Worm (Caenorhabditis elegans) whole organism, L2 larva: ENCODE data around the gene C28C12.12.

Experiments used
- R02D3.7 ChIP-seq: fragments of 150-350 bp; optimal IDR thresholded peaks from 2 replicates; lab custom pipeline; 2014; ENCODE audit warnings: missing biosample characterization, missing genetic modification characterization
- Y55F3AM.14 ChIP-seq: fragments of 200-800 bp; sonication (Bioruptor generic); optimal IDR thresholded peaks from 2 replicates; lab custom pipeline; 2018; ENCODE audit warnings: mild to moderate bottlenecking, missing genetic modification characterization, missing compliant biosample characterization
- ZK546.5 ChIP-seq: sonication (generic microtip); optimal IDR thresholded peaks from 2 replicates; lab custom pipeline; 2017; ENCODE audit warnings: missing biosample characterization, missing genetic modification characterization
- aly-2 ChIP-seq: fragments of 150-350 bp; optimal IDR thresholded peaks from 2 replicates; lab custom pipeline; 2014; ENCODE audit warnings: missing biosample characterization, missing genetic modification characterization
- blmp-1 ChIP-seq: sonication (generic microtip); optimal IDR thresholded peaks from 2 replicates; lab custom pipeline; 2017; ENCODE audit warnings: missing genetic modification characterization, mild to moderate bottlenecking, missing compliant biosample characterization, antibody characterized with exemption, moderate library complexity; ENCODE audit not compliant: insufficient read depth
- ceh-16 ChIP-seq: fragments of 150-350 bp; optimal IDR thresholded peaks from 2 replicates; lab custom pipeline; 2014; ENCODE audit warnings: missing biosample characterization, missing genetic modification characterization
- ceh-82 ChIP-seq: fragments of 150-350 bp; optimal IDR thresholded peaks from 2 replicates; lab custom pipeline; 2014; ENCODE audit warnings: missing biosample characterization, missing genetic modification characterization
- crh-2 ChIP-seq: sonication (generic microtip); optimal IDR thresholded peaks from 2 replicates; lab custom pipeline; 2017; ENCODE audit warnings: missing biosample characterization, missing genetic modification characterization
- elt-3 ChIP-seq: sonication (generic microtip); optimal IDR thresholded peaks from 2 replicates; lab custom pipeline; 2017; ENCODE audit warnings: missing biosample characterization, missing genetic modification characterization
- fos-1 ChIP-seq: fragments of 150-350 bp; optimal IDR thresholded peaks from 2 replicates; lab custom pipeline; 2014; ENCODE audit warnings: missing biosample characterization, missing genetic modification characterization
- gmeb-1 ChIP-seq: fragments of 150-350 bp; optimal IDR thresholded peaks from 2 replicates; lab custom pipeline; 2014; ENCODE audit warnings: missing biosample characterization, missing genetic modification characterization
- lin-11 ChIP-seq: fragments of 150-350 bp; sonication (generic microtip); optimal IDR thresholded peaks from 2 replicates; lab custom pipeline; 2014; ENCODE audit warnings: missing biosample characterization, missing genetic modification characterization, inconsistent platforms, mixed read lengths
- lin-13 ChIP-seq: fragments of 150-350 bp; optimal IDR thresholded peaks from 2 replicates; lab custom pipeline; 2014; ENCODE audit warnings: missing biosample characterization, missing genetic modification reagents, missing genetic modification characterization
- lin-39 ChIP-seq: fragments of 150-350 bp; optimal IDR thresholded peaks from 2 replicates; lab custom pipeline; 2014; ENCODE audit warnings: missing biosample characterization, missing genetic modification reagents, missing genetic modification characterization
- lsy-2 ChIP-seq, 2 experiments: fragments of 150-350 bp in 1 of 2; sonication (generic microtip) in 1 of 2; optimal IDR thresholded peaks; 2 replicates each; lab custom pipeline; 2014 to 2017; ENCODE audit warnings: missing biosample characterization in 2 of 2, missing genetic modification characterization in 2 of 2
- nhr-129 ChIP-seq: fragments of 150-350 bp; optimal IDR thresholded peaks from 2 replicates; lab custom pipeline; 2014; ENCODE audit warnings: missing biosample characterization, missing genetic modification characterization
- nhr-21 ChIP-seq: fragments of 150-350 bp; optimal IDR thresholded peaks from 2 replicates; lab custom pipeline; 2014; ENCODE audit warnings: missing biosample characterization, missing genetic modification characterization
- peb-1 ChIP-seq: fragments of 150-350 bp; optimal IDR thresholded peaks from 2 replicates; lab custom pipeline; 2014; ENCODE audit warnings: missing biosample characterization, missing genetic modification characterization
- skn-1 ChIP-seq: sonication (generic microtip); optimal IDR thresholded peaks from 2 replicates; lab custom pipeline; 2017; ENCODE audit warnings: missing biosample characterization, missing genetic modification characterization
- sma-3 ChIP-seq: sonication (generic microtip); optimal IDR thresholded peaks from 2 replicates; lab custom pipeline; 2016; ENCODE audit warnings: missing genetic modification reagents, missing genetic modification characterization, missing compliant biosample characterization
- sma-9 ChIP-seq, 2 experiments: fragments of 150-350 bp in 1 of 2; sonication (generic microtip) in 1 of 2; optimal IDR thresholded peaks; 2 replicates each; lab custom pipeline; 2014 to 2016; ENCODE audit warnings: missing genetic modification characterization in 2 of 2, mild to moderate bottlenecking in 1 of 2, missing biosample characterization in 1 of 2, missing compliant biosample characterization in 1 of 2, missing genetic modification reagents in 1 of 2, moderate library complexity in 1 of 2
- snpc-4 ChIP-seq: fragments of 150-350 bp; optimal IDR thresholded peaks from 2 replicates; lab custom pipeline; 2014; ENCODE audit warnings: missing biosample characterization, missing genetic modification characterization
- unc-39 ChIP-seq: fragments of 150-350 bp; optimal IDR thresholded peaks from 2 replicates; lab custom pipeline; 2014; ENCODE audit warnings: missing biosample characterization, missing genetic modification characterization
- unc-55 ChIP-seq: fragments of 150-350 bp; sonication (generic microtip); optimal IDR thresholded peaks from 3 replicates; lab custom pipeline; 2014; ENCODE audit warnings: missing biosample characterization, missing genetic modification reagents, missing genetic modification characterization
- zag-1 ChIP-seq: fragments of 150-350 bp; optimal IDR thresholded peaks from 2 replicates; lab custom pipeline; 2014; ENCODE audit warnings: missing biosample characterization, missing genetic modification characterization

Gene C28C12.12

ce11 chrIV:8454076-8454475, 42.1 kb downstream of the C28C12.12 start:
- TF ChIP-seq lin-39 (tag; lab: Kevin White, UChicago) (no peak), fos-1 (tag; lab: Kevin White, UChicago) (peak; percentile 44), lsy-2 (tag; optimal IDR thresholded peaks at IDR 0.05; lab: Kevin White, UChicago) (no peak)

ce11 chrIV:8453178-8453577, 43.0 kb downstream of the C28C12.12 start:
- no peak for TF ChIP-seq unc-55 (GFP tag; lab: Kevin White, UChicago)
- TF ChIP-seq nhr-21 (tag; lab: Kevin White, UChicago) = no peak
- peak; percentile 4 for TF ChIP-seq nhr-129
- TF ChIP-seq gmeb-1 (tag; lab: Kevin White, UChicago) = peak; percentile 19
- peak; percentile 55 for TF ChIP-seq sma-9 (GFP tag; optimal IDR thresholded peaks at IDR 0.05; lab: Kevin White, UChicago)
- TF ChIP-seq sma-9 (tag; optimal IDR thresholded peaks at IDR 0.05; lab: Kevin White, UChicago) = no peak
- TF ChIP-seq lin-11 (tag; lab: Kevin White, UChicago) = no peak
- peak; percentile 65 for TF ChIP-seq fos-1 (tag; lab: Kevin White, UChicago)
- peak; percentile 63 for TF ChIP-seq crh-2

ce11 chrIV:8451709-8452248, 44.4 kb downstream of the C28C12.12 start, which contains the start of gene eppl-1:
eppl-1 (minus strand) TSS chrIV:8451759.
- TF ChIP-seq unc-39 (tag; lab: Kevin White, UChicago) (no peak), fos-1 (tag; lab: Kevin White, UChicago) (peak; percentile 34), blmp-1 (tag; lab: Kevin White, UChicago) (no peak), Y55F3AM.14 (GFP tag; lab: Kevin White, UChicago) (no peak), sma-9 (GFP tag; optimal IDR thresholded peaks at IDR 0.05; lab: Kevin White, UChicago) (peak; percentile 15), sma-9 (tag; optimal IDR thresholded peaks at IDR 0.05; lab: Kevin White, UChicago) (no peak), aly-2 (tag; lab: Kevin White, UChicago) (no peak), lin-39 (tag; lab: Kevin White, UChicago) (no peak), ZK546.5 (tag; lab: Kevin White, UChicago) (no peak)

- TF ChIP-seq lin-11 (tag; lab: Kevin White, UChicago) (no peak), gmeb-1 (tag; lab: Kevin White, UChicago) (peak; percentile 38), fos-1 (tag; lab: Kevin White, UChicago) (peak; percentile 86), zag-1 (tag; lab: Kevin White, UChicago) (no peak), sma-3 (GFP tag; lab: Kevin White, UChicago) (no peak), elt-3 (tag; lab: Kevin White, UChicago) (no peak), sma-9 (GFP tag; optimal IDR thresholded peaks at IDR 0.05; lab: Kevin White, UChicago) (peak; percentile 71), sma-9 (tag; optimal IDR thresholded peaks at IDR 0.05; lab: Kevin White, UChicago) (no peak), crh-2 (peak; percentile 48)
Observed at ce11 chrIV:8450534-8450933, 45.6 kb downstream of the C28C12.12 start.

ce11 chrIV:8449869-8450268, 46.3 kb downstream of the C28C12.12 start:
- no peak for TF ChIP-seq blmp-1 (tag; lab: Kevin White, UChicago)
- TF ChIP-seq fos-1 (tag; lab: Kevin White, UChicago) = no peak
- TF ChIP-seq sma-3 (GFP tag; lab: Kevin White, UChicago) = no peak
- no peak for TF ChIP-seq R02D3.7 (tag; lab: Kevin White, UChicago)
- TF ChIP-seq lin-13 (GFP tag; lab: Kevin White, UChicago) = no peak
- no peak for TF ChIP-seq skn-1
- TF ChIP-seq ceh-82 (tag; lab: Kevin White, UChicago) = no peak
- TF ChIP-seq lsy-2 (tag; optimal IDR thresholded peaks at IDR 0.05; lab: Kevin White, UChicago) = no peak
- no peak for TF ChIP-seq sma-9 (GFP tag; optimal IDR thresholded peaks at IDR 0.05; lab: Kevin White, UChicago)
- TF ChIP-seq sma-9 (tag; optimal IDR thresholded peaks at IDR 0.05; lab: Kevin White, UChicago) = no peak

- no peak for TF ChIP-seq blmp-1 (tag; lab: Kevin White, UChicago)
- TF ChIP-seq lin-39 (tag; lab: Kevin White, UChicago) = no peak
- TF ChIP-seq peb-1 = no peak
- no peak for TF ChIP-seq ceh-16 (tag; lab: Kevin White, UChicago)
- no peak for TF ChIP-seq snpc-4 (tag; lab: Kevin White, UChicago)
- TF ChIP-seq, all 48 proteins: peak for 0
Observed at ce11 chrIV:8446904-8447303, 49.3 kb downstream of the C28C12.12 start, which contains the start of gene T01B11.1. T01B11.1 (plus strand) TSS chrIV:8447204.
